Fruit fly (Drosophila melanogaster) Kc167 (cell line): Measurements from ENCODE around the gene CG6126.

Experiments
- Myc ChIP-seq: fragments of >200 bp; optimal IDR thresholded peaks from 2 replicates; lab custom pipeline; 2017; ENCODE audit warnings: missing external identifiers
- Sin3A ChIP-seq: fragments of >200 bp; optimal IDR thresholded peaks from 2 replicates; lab custom pipeline; 2018; ENCODE audit warnings: missing external identifiers
- h ChIP-seq: fragments of >200 bp; optimal IDR thresholded peaks from 3 replicates; lab custom pipeline; 2018; ENCODE audit warnings: missing external identifiers
- insv ChIP-seq: fragments of >200 bp; optimal IDR thresholded peaks from 3 replicates; lab custom pipeline; 2018; ENCODE audit warnings: missing external identifiers
- psq ChIP-seq: fragments of >200 bp; optimal IDR thresholded peaks from 2 replicates; lab custom pipeline; 2017; ENCODE audit warnings: missing external identifiers
- ttk ChIP-seq: sonication (Bioruptor generic); optimal IDR thresholded peaks from 2 replicates; lab custom pipeline; 2017; ENCODE audit warnings: missing external identifiers

CG6126 gene

DNA sequence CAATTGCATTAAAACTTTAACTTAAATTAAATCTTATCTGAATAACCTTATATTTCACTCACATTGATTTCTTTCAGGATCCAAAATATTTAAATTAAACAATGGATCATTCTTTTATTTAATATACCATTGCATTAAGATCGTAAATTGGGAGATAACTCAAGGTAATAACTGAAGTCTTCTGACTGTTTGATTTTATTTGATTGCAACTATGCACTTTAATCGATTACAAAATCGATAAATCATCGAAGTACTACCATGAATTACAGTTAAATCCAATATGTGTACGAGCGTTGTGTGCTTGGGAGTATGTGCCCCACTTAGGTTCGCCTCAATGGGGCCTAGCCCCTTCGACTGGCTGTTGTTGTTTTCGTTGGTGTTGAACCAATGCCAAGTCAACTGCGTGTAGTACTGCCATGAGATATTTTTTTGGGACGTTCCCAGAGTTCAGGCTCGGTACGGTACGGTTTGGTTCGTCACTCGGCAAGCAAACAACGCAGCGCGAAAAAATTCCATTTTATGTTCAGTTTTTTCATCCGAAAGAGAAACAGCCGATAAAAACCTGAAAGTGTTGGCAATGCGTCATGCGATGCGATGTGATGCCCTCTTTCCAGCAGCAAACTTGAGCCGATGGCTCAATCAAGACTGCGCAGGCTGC, 9.1 kb upstream of the CG6126 start:
- TF ChIP-seq ttk (lab: Kevin White, UChicago): no peak
- no peak for TF ChIP-seq psq (lab: Kevin White, UChicago)
- no peak for TF ChIP-seq Myc (lab: Kevin White, UChicago)
- no peak for TF ChIP-seq h
- no peak for TF ChIP-seq Sin3A
- TF ChIP-seq insv (lab: Kevin White, UChicago): no peak

DNA sequence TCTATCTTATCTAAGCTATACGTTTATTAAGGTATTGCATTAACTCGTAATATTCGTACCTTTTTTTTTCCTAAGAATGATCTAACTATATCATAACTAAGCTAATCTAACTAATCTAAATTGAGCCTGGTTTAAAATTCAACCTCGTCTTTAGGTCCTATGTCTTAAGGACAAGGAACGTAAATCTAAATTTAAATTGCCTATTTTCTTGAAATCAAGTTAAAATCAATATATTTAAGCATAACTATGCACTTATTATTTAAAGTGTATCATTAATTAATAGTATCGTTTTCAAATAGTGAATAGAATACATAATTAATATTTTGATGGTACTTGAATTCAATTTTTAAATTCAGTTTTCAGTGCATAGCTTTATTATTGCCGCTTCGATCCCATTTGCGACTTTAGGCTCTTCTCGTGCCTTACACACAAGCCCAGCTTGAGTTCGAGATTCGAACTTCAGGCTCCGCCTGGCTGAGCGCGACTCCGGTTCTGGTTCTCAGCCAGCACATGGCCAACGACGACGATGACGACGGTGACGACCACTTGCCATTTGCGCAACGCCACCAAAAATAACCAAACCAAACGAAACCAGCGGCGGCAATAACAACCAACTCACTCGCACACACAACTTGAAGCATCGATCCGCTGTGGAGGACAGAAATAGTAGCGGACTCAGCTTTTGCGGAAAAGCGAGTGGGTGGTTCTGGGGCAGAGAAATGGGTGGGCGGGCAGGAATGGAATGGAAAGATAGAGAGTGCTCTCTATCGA, 8.1 kb upstream of the CG6126 start:
- TF ChIP-seq Sin3A (no peak), Myc (lab: Kevin White, UChicago) (no peak)

DNA sequence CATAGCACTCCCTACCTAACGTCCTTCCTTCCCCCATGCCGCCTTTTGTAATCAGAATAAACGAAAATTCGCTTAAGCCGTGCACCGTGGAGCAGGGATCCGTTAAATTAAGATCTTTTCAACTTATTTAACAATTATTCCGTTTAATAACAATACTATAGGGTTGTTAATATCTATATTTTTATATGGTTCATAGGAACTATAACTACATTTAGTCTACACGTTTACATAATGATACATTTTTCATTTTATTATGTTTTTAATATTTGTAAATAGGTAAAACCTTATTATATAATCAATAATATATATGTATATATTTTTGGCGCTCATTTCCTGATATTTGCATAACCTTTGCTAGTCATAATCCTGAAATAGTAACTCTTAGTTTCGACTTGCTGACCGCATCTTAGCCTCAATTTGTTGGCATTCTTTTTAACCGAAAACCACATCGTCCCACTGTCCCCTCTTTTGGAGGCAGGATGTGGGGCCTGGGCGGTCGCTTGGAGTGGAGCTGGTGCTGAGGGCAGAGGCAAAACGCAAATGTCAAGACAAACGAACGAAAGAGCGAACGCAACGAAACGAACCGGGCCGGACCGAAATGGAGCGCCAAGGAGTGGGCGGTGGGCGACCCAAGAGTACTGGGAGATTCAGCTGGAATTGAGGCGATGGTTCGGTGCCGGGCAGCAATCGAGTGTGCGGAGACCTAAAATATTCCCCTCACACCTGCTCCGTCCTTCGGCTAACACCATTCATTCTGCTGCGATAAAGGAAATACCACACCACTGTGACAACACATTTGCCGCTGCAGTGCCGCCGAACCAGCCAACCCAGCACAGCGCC, 7.1 kb upstream of the CG6126 start:
- TF ChIP-seq Sin3A (no peak), h (no peak), psq (lab: Kevin White, UChicago) (no peak), Myc (lab: Kevin White, UChicago) (no peak), insv (lab: Kevin White, UChicago) (no peak), ttk (lab: Kevin White, UChicago) (no peak)

DNA sequence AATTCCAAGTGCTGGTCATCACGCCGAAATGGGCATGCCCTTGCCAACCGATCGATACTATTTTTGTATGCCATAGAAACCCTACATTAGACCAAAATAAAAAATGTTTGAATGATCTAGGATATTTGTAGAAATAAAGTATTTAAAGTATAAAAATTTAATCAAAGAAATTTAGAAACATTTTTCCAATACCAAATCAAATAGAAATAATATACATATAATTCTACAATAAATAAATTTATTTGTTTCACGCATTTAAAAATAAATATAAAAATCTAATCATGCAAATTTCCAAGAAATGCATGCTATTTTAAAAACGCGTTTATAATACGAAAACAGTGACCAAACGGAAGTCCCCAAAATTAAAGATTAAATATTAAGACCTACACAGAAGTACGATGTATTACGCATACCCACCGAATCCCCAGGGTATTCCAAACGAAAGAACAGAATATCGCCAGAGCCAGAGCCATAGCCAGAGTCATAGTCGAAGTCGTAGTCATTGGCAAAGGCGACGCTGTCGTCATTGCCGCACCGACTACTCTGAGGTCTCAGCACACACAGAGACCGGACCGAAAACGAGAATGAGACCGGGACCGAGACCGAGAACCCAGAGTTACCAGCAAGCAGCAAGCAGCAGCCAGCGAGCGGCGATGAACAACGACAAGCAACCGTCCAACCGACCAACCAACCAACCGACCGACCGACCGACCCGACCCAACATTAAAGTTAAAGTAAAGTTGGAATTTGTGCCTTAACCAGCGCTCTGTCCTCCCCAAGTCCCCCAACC, 6.2 kb upstream of the CG6126 start:
- TF ChIP-seq insv (lab: Kevin White, UChicago) (no peak), Myc (lab: Kevin White, UChicago) (no peak), Sin3A (no peak), ttk (lab: Kevin White, UChicago) (no peak), h (no peak), psq (lab: Kevin White, UChicago) (no peak)

DNA sequence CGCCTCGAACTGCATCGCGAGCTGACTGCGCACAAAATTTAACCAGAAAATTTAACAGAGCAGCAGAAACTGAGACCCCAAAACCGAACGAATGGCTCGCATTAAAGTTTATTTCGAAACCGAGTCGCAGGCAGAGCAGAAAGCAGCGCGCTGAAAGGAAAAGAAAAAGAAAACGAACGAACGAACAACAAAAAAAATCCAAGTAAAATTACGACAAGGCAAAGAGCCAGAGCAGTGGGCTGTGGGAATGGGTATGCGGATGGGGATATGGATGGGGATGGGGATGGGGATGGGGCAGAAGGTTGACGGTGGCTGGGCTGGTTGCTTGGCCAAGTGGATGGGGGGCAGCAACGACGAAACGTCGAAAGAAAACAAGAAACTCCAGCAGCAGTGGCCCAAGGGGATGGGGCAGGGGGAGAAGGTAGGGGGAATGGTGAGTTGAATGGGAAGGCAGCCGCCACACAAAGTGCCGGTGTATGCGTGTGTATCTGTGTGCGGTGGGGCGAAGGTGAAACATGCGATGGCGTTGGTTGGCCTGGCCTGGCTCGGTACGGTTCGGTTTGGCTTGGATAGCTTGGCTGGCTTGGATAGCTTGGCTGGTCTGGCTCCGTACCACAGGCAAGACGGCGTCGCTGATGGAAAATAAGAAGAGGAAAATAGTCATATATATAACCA, 5.4 kb upstream of the CG6126 start:
- TF ChIP-seq psq (lab: Kevin White, UChicago) (no peak), Sin3A (no peak), h (no peak), ttk (lab: Kevin White, UChicago) (no peak), Myc (lab: Kevin White, UChicago) (no peak), insv (lab: Kevin White, UChicago) (no peak)

DNA sequence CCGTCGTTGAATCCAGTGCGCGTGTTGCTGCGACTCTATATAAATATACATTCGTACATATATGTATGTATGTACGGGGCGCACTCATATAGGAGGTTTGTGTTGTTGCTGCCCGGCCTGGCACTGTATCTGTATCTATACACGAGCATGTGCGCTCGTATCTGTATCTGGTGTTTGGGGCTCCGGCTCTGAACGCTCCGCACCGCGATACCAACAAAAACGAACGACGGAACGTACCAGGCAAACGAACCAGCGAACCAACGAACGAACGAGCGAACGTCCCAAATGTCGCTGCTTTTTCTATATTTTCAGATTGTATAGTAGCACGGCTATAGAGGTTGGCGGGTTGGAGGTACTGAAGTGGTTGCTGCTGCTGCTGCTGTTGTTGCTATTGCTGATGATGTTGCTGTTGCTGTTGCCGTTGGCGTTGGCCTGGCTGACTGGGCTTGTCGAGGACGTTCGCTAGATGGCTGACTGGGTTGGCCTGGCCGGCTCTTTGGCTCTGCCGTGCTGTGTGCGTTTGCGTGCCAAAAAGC, 4.3 kb upstream of the CG6126 start:
- TF ChIP-seq h: no peak
- TF ChIP-seq psq (lab: Kevin White, UChicago): no peak
- no peak for TF ChIP-seq Myc (lab: Kevin White, UChicago)
- no peak for TF ChIP-seq insv (lab: Kevin White, UChicago)
- no peak for TF ChIP-seq ttk (lab: Kevin White, UChicago)
- no peak for TF ChIP-seq Sin3A

DNA sequence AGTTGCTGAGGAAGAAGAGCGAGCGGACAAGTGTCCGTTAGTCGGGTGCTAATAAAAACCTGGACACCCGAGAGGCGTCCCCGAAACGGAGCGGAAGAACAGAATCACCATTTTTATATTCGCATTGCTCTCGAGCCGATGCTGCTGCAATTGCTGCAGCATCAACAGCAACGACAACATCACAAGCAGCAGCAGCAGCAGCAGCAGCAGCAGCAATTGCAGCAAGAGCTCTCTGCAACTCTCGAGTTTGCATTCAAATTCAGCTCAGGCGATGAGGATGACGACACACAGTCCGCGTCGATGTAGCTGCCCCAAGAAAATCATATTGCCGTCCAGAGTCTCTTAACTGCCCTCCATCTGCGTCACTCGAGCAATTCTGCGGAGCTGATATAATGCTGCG, 3.3 kb upstream of the CG6126 start:
- no peak for TF ChIP-seq psq (lab: Kevin White, UChicago)
- TF ChIP-seq h: no peak
- TF ChIP-seq ttk (lab: Kevin White, UChicago): no peak

DNA sequence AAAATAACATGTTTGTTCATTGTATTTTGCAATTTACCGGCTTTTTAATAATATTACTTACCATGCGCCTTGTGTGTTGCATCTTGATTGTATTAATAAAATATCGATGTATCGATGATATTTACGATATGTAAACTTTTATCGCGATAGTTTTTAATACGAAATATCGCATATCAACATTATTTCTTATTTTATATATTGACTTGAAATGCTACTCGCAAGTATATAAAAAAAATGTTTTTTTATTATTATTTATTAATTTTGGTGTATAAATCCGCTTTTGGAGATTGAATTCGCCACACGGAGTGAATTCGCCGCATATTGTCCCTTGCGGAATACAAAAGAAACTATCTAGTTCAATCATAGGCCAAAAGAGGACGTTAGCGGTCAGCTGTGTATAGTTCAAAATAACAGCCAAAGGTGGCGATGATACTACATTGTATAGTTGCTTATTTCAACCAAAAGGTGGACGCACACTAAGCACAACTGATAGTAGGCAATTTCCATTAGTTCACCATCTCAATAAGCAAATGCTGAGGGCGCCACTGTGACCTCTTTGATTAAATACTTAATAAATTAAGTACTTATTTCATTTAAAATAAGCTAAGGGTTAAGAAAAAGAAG, 2.4 kb upstream of the CG6126 start, which contains the start of gene mtSSB:
Gene mtSSB, minus strand, starts transcription at position 96 of the 624 bp plus-strand sequence.
- TF ChIP-seq psq (lab: Kevin White, UChicago): no peak
- no peak for TF ChIP-seq ttk (lab: Kevin White, UChicago)
- no peak for TF ChIP-seq h
- TF ChIP-seq insv (lab: Kevin White, UChicago): no peak
- TF ChIP-seq Sin3A: no peak
- TF ChIP-seq Myc (lab: Kevin White, UChicago): no peak

DNA sequence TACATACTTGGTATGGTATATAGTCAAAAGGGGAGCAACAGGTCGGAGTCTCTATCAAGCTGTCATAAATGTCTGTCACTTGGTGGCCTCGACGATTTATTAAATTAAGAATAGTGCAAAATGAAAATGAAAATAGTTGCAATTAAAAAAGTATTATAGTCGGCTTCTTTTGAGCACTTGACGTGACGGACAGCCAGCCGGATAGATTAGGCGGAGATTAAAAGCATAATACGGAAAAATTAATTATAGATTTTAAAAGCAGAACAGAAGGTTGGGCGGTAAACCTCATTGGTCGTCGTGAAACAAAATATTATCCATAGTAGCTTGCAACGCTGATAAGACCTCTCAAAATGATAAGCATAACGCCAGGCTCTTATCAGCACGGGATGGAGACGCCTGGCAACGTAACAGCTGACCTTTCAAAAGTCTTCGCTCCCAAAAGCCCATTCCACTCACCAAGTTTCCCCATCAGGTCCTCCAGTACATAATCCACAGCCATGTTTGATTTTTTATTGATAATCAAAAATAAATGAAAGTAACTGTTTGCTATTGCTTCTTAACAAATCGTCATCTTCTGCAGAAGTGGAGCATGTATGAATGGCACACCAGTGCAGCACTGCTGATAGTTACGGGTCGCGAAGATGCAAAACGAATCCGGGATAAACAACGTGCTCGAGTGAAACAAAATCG, 403 bp downstream of the CG6126 start:
- TF ChIP-seq h (no peak), ttk (lab: Kevin White, UChicago) (no peak), insv (lab: Kevin White, UChicago) (no peak), psq (lab: Kevin White, UChicago) (no peak), Myc (lab: Kevin White, UChicago) (no peak), Sin3A (no peak)

DNA sequence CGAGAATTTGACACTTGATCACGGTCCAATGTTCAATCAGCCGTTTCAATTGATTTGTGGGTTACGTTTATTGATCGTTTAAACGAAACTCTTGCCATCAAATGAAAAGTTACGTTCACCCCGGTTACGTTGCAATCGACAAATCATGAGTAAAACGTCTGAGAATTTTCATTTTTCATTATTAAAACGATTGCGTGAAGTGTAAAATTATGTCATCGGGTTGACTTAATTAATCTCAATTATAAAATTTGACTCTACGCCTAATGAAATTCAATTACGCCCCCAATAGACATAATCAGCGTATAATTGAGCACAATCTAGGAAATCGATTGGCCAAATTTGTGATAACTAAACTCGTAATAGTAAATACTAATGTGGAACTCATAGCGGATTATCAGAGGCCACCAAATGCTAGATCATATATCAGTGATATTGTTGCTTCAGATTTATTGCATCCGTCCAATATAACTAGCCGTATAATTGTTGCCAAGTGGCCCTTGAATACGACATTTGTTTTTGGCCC, 2.3 kb downstream of the CG6126 start:
- TF ChIP-seq Myc (lab: Kevin White, UChicago): no peak
